Fruit fly (Drosophila melanogaster) whole organism, prepupa: ENCODE data around the gene Rbp9.

Experiments used
- Blimp-1 ChIP-seq: fragments of 200-800 bp; sonication (Bioruptor generic); optimal IDR thresholded peaks from 3 replicates; lab custom pipeline; 2017; ENCODE audit warnings: missing biosample characterization, missing genetic modification characterization, mild to moderate bottlenecking, moderate library complexity, missing genetic modification reagents
- CG10631 ChIP-seq: fragments of 200-800 bp; sonication (Bioruptor generic); optimal IDR thresholded peaks from 2 replicates; lab custom pipeline; 2016; ENCODE audit warnings: missing biosample characterization, missing genetic modification characterization
- CG11762 ChIP-seq: fragments of 200-800 bp; sonication (Bioruptor generic); optimal IDR thresholded peaks from 3 replicates; lab custom pipeline; 2016; ENCODE audit warnings: missing biosample characterization, missing genetic modification characterization; ENCODE audit not compliant: insufficient read depth
- CG15336 ChIP-seq: fragments of 200-800 bp; sonication (Bioruptor generic); IDR thresholded peaks from 2 replicates; pipeline ENCODE4 v1.3.6; 2022; ENCODE audit warnings: missing biosample characterization, missing genetic modification characterization
- CG1621 ChIP-seq: fragments of 200-800 bp; sonication (Bioruptor generic); optimal IDR thresholded peaks from 3 replicates; lab custom pipeline; 2018; ENCODE audit warnings: missing biosample characterization, mild to moderate bottlenecking, missing genetic modification characterization
- CG31627 ChIP-seq: fragments of 200-800 bp; sonication (Bioruptor generic); optimal IDR thresholded peaks from 3 replicates; lab custom pipeline; 2016; ENCODE audit warnings: missing biosample characterization, missing genetic modification characterization
- CG32006 ChIP-seq: fragments of 200-800 bp; sonication (Bioruptor generic); optimal IDR thresholded peaks from 3 replicates; lab custom pipeline; 2017; ENCODE audit warnings: missing biosample characterization, mild to moderate bottlenecking, missing genetic modification characterization
- CG4318 ChIP-seq: fragments of 200-800 bp; sonication (Bioruptor generic); optimal IDR thresholded peaks from 3 replicates; lab custom pipeline; 2017; ENCODE audit warnings: missing biosample characterization, mild to moderate bottlenecking, missing genetic modification characterization
- CG6163 ChIP-seq: fragments of 200-800 bp; sonication (Bioruptor generic); IDR thresholded peaks from 3 replicates; pipeline ENCODE4 v1.3.6; 2022; ENCODE audit warnings: missing biosample characterization, missing genetic modification characterization
- CG6792 ChIP-seq: fragments of 200-800 bp; sonication (Bioruptor generic); optimal IDR thresholded peaks from 3 replicates; lab custom pipeline; 2016; ENCODE audit warnings: missing biosample characterization, missing genetic modification characterization
- CG6854 ChIP-seq: fragments of 200-800 bp; sonication (Bioruptor generic); optimal IDR thresholded peaks from 2 replicates; lab custom pipeline; 2017; ENCODE audit warnings: missing biosample characterization, mild to moderate bottlenecking, missing genetic modification characterization
- CG7368 ChIP-seq: fragments of 200-800 bp; sonication (Bioruptor generic); optimal IDR thresholded peaks from 3 replicates; lab custom pipeline; 2016; ENCODE audit warnings: missing biosample characterization, missing genetic modification characterization
- CG8119 ChIP-seq: fragments of 200-800 bp; sonication (Bioruptor generic); IDR thresholded peaks from 3 replicates; pipeline ENCODE4 v1.3.6; 2022; ENCODE audit warnings: missing biosample characterization, missing genetic modification characterization
- CG8319 ChIP-seq: fragments of 200-800 bp; sonication (Bioruptor generic); optimal IDR thresholded peaks from 3 replicates; lab custom pipeline; 2016; ENCODE audit warnings: missing biosample characterization, missing genetic modification characterization
- CG9139 ChIP-seq: fragments of 200-800 bp; sonication (Bioruptor generic); optimal IDR thresholded peaks from 3 replicates; lab custom pipeline; 2017; ENCODE audit warnings: missing biosample characterization, mild to moderate bottlenecking, missing genetic modification characterization
- Eip75B ChIP-seq: fragments of 200-800 bp; sonication (Bioruptor generic); optimal IDR thresholded peaks from 3 replicates; lab custom pipeline; 2016; ENCODE audit warnings: missing biosample characterization, missing genetic modification characterization
- Eip78C ChIP-seq: fragments of 200-800 bp; sonication (Bioruptor generic); peaks from one replicate; lab custom pipeline; 2016; ENCODE audit warnings: missing biosample characterization, missing genetic modification characterization
- Eip93F ChIP-seq: fragments of 200-800 bp; sonication (Bioruptor generic); optimal IDR thresholded peaks from 2 replicates; lab custom pipeline; 2016; ENCODE audit warnings: missing biosample characterization, mild to moderate bottlenecking, missing genetic modification characterization
- Ets21C ChIP-seq: fragments of 200-800 bp; sonication (Bioruptor generic); optimal IDR thresholded peaks from 3 replicates; lab custom pipeline; 2016; ENCODE audit warnings: missing biosample characterization, missing genetic modification characterization
- Gug ChIP-seq: fragments of 200-800 bp; sonication (Bioruptor generic); IDR thresholded peaks from 2 replicates; pipeline ENCODE4 v1.3.6; 2022; ENCODE audit warnings: missing biosample characterization, missing genetic modification characterization
- Hr38 ChIP-seq: sonication (Bioruptor generic); optimal IDR thresholded peaks from 2 replicates; lab custom pipeline; 2016; ENCODE audit warnings: missing biosample characterization, missing genetic modification characterization
- Hr39 ChIP-seq: fragments of 200-800 bp; sonication (Bioruptor generic); optimal IDR thresholded peaks from 2 replicates; lab custom pipeline; 2016; ENCODE audit warnings: missing biosample characterization, missing genetic modification characterization
- Hr4 ChIP-seq: fragments of 200-800 bp; sonication (Bioruptor generic); optimal IDR thresholded peaks from 3 replicates; lab custom pipeline; 2016; ENCODE audit warnings: missing biosample characterization, missing genetic modification characterization
- Lpt ChIP-seq: fragments of 200-800 bp; sonication (Bioruptor generic); optimal IDR thresholded peaks from 3 replicates; lab custom pipeline; 2016; ENCODE audit warnings: missing biosample characterization, missing genetic modification characterization
- OdsH ChIP-seq: fragments of 200-800 bp; sonication (Bioruptor generic); optimal IDR thresholded peaks from 3 replicates; lab custom pipeline; 2016; ENCODE audit warnings: missing biosample characterization, missing genetic modification characterization
- Smox ChIP-seq: fragments of 200-800 bp; sonication (Bioruptor generic); optimal IDR thresholded peaks from 3 replicates; lab custom pipeline; 2016; ENCODE audit warnings: missing biosample characterization, missing genetic modification characterization
- Sox102F ChIP-seq: fragments of 200-800 bp; sonication (Bioruptor generic); optimal IDR thresholded peaks from 2 replicates; lab custom pipeline; 2016; ENCODE audit warnings: missing biosample characterization, mild to moderate bottlenecking, missing genetic modification characterization
- Sox14 ChIP-seq: fragments of 200-800 bp; sonication (Bioruptor generic); optimal IDR thresholded peaks from 3 replicates; lab custom pipeline; 2016; ENCODE audit warnings: missing biosample characterization, missing genetic modification characterization
- Sox15 ChIP-seq: fragments of 200-800 bp; sonication (Bioruptor generic); optimal IDR thresholded peaks from 3 replicates; lab custom pipeline; 2016; ENCODE audit warnings: missing biosample characterization, missing genetic modification characterization
- dac ChIP-seq: fragments of 200-800 bp; sonication (Bioruptor generic); optimal IDR thresholded peaks from 2 replicates; lab custom pipeline; 2017; ENCODE audit warnings: missing biosample characterization, mild to moderate bottlenecking, missing genetic modification characterization
- dsx ChIP-seq: fragments of 200-800 bp; optimal IDR thresholded peaks from 3 replicates; lab custom pipeline; 2019; ENCODE audit warnings: missing biosample characterization, mild to moderate bottlenecking, missing genetic modification characterization, moderate library complexity; ENCODE audit not compliant: poor library complexity, severe bottlenecking
- eg ChIP-seq: fragments of 200-800 bp; sonication (Bioruptor generic); IDR thresholded peaks from 3 replicates; pipeline ENCODE4 v1.3.6; 2022; ENCODE audit warnings: missing biosample characterization, missing genetic modification characterization
- esn ChIP-seq: fragments of 200-800 bp; sonication (Bioruptor generic); optimal IDR thresholded peaks from 2 replicates; lab custom pipeline; 2016; ENCODE audit warnings: missing biosample characterization, mild to moderate bottlenecking, missing genetic modification characterization, moderate library complexity
- fkh ChIP-seq: fragments of 200-800 bp; sonication (Bioruptor generic); optimal IDR thresholded peaks from 3 replicates; lab custom pipeline; 2017; ENCODE audit warnings: missing biosample characterization, mild to moderate bottlenecking, missing genetic modification characterization, moderate library complexity
- net ChIP-seq: fragments of 200-800 bp; sonication (Bioruptor generic); optimal IDR thresholded peaks from 3 replicates; lab custom pipeline; 2016; ENCODE audit warnings: missing biosample characterization, missing genetic modification characterization
- pdm3 ChIP-seq: fragments of 200-800 bp; sonication (Bioruptor generic); optimal IDR thresholded peaks from 3 replicates; lab custom pipeline; 2016; ENCODE audit warnings: missing biosample characterization, missing genetic modification characterization
- salr ChIP-seq, 2 experiments: fragments of 200-800 bp; sonication (Bioruptor generic); optimal IDR thresholded peaks; 3 replicates each; lab custom pipeline; 2016 to 2018; ENCODE audit warnings: missing biosample characterization in 2 of 2, missing genetic modification characterization in 2 of 2, mild to moderate bottlenecking in 1 of 2
- spab ChIP-seq: fragments of 200-800 bp; sonication (Bioruptor generic); optimal IDR thresholded peaks from 2 replicates; lab custom pipeline; 2017; ENCODE audit warnings: missing biosample characterization, mild to moderate bottlenecking, missing genetic modification characterization, missing genetic modification reagents
- ss ChIP-seq, 2 experiments: fragments of 200-800 bp; sonication (Bioruptor generic); optimal IDR thresholded peaks; 2 replicates in 1 of 2; 3 replicates in 1 of 2; lab custom pipeline; 2017 to 2018; ENCODE audit warnings: mild to moderate bottlenecking in 2 of 2, missing biosample characterization in 2 of 2, missing genetic modification characterization in 2 of 2, moderate library complexity in 1 of 2
- topi ChIP-seq: fragments of 200-800 bp; sonication (Bioruptor generic); optimal IDR thresholded peaks from 3 replicates; lab custom pipeline; 2016; ENCODE audit warnings: missing biosample characterization, missing genetic modification characterization
- vri ChIP-seq: fragments of 200-800 bp; sonication (Bioruptor generic); optimal IDR thresholded peaks from 3 replicates; lab custom pipeline; 2016; ENCODE audit warnings: missing biosample characterization, mild to moderate bottlenecking, missing genetic modification characterization

Gene Rbp9

DNA sequence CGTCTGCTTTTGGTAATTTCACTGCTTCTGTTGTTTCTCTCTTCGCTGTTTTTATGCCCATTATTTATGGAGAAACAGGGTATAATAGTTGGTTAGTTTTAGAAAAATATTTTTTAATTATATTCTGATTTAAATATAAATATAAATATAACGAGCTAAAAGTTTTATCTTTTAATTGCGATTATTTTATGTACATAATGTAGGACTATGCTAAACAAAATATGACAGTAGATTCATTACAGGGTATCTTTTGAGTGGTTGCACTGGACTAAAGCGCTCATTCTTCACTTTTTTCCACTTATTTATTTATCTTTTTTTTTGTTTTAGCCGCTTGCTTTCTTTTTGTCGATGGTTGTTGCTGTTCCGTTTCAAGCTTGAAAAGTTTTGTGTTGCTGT, 49.5 kb upstream of the Rbp9 start (continued):
- peak; percentile 57 for TF ChIP-seq CG7368 (GFP tag; lab: Kevin White, UChicago)
- no peak for TF ChIP-seq Sox14 (GFP tag; lab: Kevin White, UChicago)
- TF ChIP-seq Hr38 (GFP tag; lab: Kevin White, UChicago): no peak
- TF ChIP-seq vri (GFP tag; lab: Kevin White, UChicago): no peak
- peak; percentile 80 for TF ChIP-seq CG8119 (GFP tag; lab: Robert Waterston, UW)
- TF ChIP-seq Lpt (GFP tag; lab: Kevin White, UChicago): peak; percentile 45
- TF ChIP-seq CG9139 (GFP tag; lab: Kevin White, UChicago): no peak
- peak; percentile 74 for TF ChIP-seq OdsH (GFP tag; lab: Kevin White, UChicago)
- TF ChIP-seq Eip75B: peak; percentile 34
- peak; percentile 48 for TF ChIP-seq CG31627 (GFP tag; lab: Kevin White, UChicago)
- TF ChIP-seq Eip93F (GFP tag; lab: Kevin White, UChicago): peak; percentile 25
- TF ChIP-seq Hr4: peak; percentile 69
- peak; percentile 45 for TF ChIP-seq dsx (GFP tag; lab: Kevin White, UChicago)

DNA sequence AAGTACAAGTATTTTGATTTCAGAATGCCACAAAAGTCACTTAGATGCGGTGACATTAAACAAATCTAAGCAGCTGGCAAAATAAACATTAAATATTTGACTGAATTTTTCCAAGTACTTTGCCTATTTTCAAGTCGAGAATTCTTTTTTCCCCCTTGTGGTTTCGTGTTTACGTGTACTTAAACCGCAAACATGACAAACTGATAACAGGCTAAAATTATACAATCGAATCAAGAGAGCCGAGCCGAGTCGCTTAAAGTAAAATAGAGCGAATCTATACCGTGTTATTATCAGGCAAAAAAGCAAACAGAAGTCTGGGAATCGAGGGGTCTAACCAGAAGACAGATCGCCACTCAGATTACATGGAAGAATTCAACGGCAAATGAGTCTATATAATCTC, 48.4 kb upstream of the Rbp9 start:
- TF ChIP-seq fkh (GFP tag; lab: Kevin White, UChicago) (peak; percentile 74), eg (GFP tag; lab: Robert Waterston, UW) (0 out of 3 replicates have a peak, but pooled peaks have one; percentile 25), vri (GFP tag; lab: Kevin White, UChicago) (peak; percentile 59), CG6792 (no peak), Eip78C (GFP tag; lab: Kevin White, UChicago) (peak; percentile 12)
- TF ChIP-seq, all 60 proteins: peak for 4

dm6 chr2L:2907776-2908175, 46.8 kb upstream of the Rbp9 start:
- TF ChIP-seq CG15336 (GFP tag; lab: Robert Waterston, UW) (no peak), CG11762 (GFP tag; lab: Kevin White, UChicago) (no peak), Smox (GFP tag; lab: Kevin White, UChicago) (no peak), ss (GFP tag; optimal IDR thresholded peaks at IDR 0.05; lab: Kevin White, UChicago) (peak in 1 of 2 experiments; percentile 78), CG8319 (no peak), CG10631 (GFP tag; lab: Kevin White, UChicago) (no peak), CG1621 (tag; lab: Kevin White, UChicago) (no peak), Sox15 (GFP tag; lab: Kevin White, UChicago) (no peak), Eip78C (GFP tag; lab: Kevin White, UChicago) (no peak), topi (GFP tag; lab: Kevin White, UChicago) (no peak), Hr39 (no peak), salr (GFP tag; optimal IDR thresholded peaks at IDR 0.05; lab: Kevin White, UChicago) (no peak), CG6854 (GFP tag; lab: Kevin White, UChicago) (no peak), Lpt (GFP tag; lab: Kevin White, UChicago) (no peak), fkh (GFP tag; lab: Kevin White, UChicago) (peak; percentile 23), esn (GFP tag; lab: Kevin White, UChicago) (no peak), pdm3 (GFP tag; lab: Kevin White, UChicago) (no peak)

DNA sequence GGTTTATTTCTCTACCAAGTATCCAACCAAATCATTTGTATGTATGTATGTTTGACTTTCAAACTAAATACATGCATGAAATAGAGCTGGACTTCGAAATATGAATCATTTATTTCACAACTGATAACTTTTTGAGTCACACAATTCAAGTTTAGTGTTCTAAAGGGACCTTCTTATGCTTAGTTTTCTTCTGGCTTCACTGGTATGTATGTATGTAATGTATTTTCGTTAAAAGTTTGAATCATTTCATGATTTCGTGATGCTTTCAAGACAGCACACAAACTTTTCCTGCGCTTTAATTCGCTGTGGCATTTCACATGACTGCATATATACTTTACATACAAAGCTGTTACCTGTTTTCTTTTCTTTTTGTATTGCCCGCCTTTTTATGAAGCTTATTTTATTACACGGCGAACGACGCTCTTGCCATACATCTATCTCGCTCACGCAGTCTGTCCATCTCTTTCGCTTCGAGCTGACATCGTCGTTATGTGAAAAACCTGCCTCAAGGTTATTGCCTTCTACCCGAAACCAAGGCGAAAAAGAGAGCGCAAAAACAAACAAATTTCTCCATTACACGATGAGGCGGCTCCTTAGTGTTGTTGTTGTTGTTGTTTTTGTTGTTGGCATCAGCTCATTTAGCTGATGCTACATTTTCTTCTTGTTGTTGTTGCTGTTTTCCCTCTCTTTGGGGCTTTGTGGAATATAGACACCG, 46.0 kb upstream of the Rbp9 start:
- TF ChIP-seq Hr38 (GFP tag; lab: Kevin White, UChicago) (no peak), dac (GFP tag; lab: Kevin White, UChicago) (no peak), eg (GFP tag; lab: Robert Waterston, UW) (0 out of 3 replicates have a peak, but pooled peaks have one; percentile 45), CG8119 (GFP tag; lab: Robert Waterston, UW) (0 out of 3 replicates have a peak, but pooled peaks have one; percentile 26), CG31627 (GFP tag; lab: Kevin White, UChicago) (no peak), Sox14 (GFP tag; lab: Kevin White, UChicago) (peak; percentile 11), CG9139 (GFP tag; lab: Kevin White, UChicago) (peak; percentile 16), Gug (no peak), Eip93F (GFP tag; lab: Kevin White, UChicago) (peak; percentile 43), CG1621 (tag; lab: Kevin White, UChicago) (peak; percentile 37), CG4318 (no peak), fkh (GFP tag; lab: Kevin White, UChicago) (peak; percentile 65), Ets21C (no peak), Lpt (GFP tag; lab: Kevin White, UChicago) (peak; percentile 33), net (peak; percentile 26), CG6163 (GFP tag; lab: Robert Waterston, UW) (peak; percentile 45; the same call in 1 of the 3 replicates), CG6792 (no peak), Sox102F (GFP tag; lab: Kevin White, UChicago) (peak; percentile 53), vri (GFP tag; lab: Kevin White, UChicago) (peak; percentile 84), CG32006 (no peak), esn (GFP tag; lab: Kevin White, UChicago) (no peak), Blimp-1 (peak; percentile 53), spab (GFP tag; lab: Kevin White, UChicago) (peak; percentile 13), CG7368 (GFP tag; lab: Kevin White, UChicago) (no peak), CG11762 (GFP tag; lab: Kevin White, UChicago) (no peak)
